Worm (Caenorhabditis elegans): Measurements from ENCODE around the gene npa-1.
"Not testable (repeated sequence)": the region's sequence is repeated elsewhere in the genome, so short reads cannot be mapped to it uniquely, and the experiment has no call there.

The npa-1 gene

DNA sequence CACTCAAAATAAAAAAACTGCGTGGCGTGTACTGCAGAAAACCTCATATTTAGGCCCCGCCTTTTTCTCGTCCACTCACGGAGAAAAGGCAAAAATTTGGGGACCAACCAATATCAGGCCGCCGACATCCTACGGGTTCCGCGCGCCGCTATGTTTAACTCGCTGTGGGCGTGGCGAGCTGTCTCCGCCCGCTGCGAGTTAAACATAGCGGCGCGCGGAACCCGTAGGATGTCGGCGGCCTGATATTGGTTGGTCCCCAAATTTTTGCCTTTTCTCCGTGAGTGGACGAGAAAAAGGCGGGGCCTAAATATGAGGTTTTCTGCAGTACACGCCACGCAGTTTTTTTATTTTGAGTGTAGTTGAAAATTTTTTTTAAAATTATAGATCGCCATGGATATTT, 12.8 kb upstream of the npa-1 start, which contains the start of gene tmem-258:
Gene tmem-258 (plus strand): TSS at position 385 of the 400 bp plus-strand sequence.
- not testable (repeated sequence) for TF ChIP-seq lin-11, ceh-16, fos-1 (tag; optimal IDR thresholded peaks at IDR 0.05)

- TF ChIP-seq alr-1 (tag; optimal IDR thresholded peaks at IDR 0.05) (no peak), zag-1 (tag; optimal IDR thresholded peaks at IDR 0.05) (no peak), egl-27 (tag; optimal IDR thresholded peaks at IDR 0.05) (no peak), aly-2 (tag; optimal IDR thresholded peaks at IDR 0.05) (no peak), sem-4 (tag; optimal IDR thresholded peaks at IDR 0.05) (no peak), fos-1 (tag; optimal IDR thresholded peaks at IDR 0.05) (no peak), nhr-129 (tag; optimal IDR thresholded peaks at IDR 0.05) (no peak), R02D3.7 (tag; optimal IDR thresholded peaks at IDR 0.05) (no peak), snpc-4 (tag; optimal IDR thresholded peaks at IDR 0.05) (no peak), nhr-11 (tag; optimal IDR thresholded peaks at IDR 0.05) (no peak), sma-9 (GFP tag; optimal IDR thresholded peaks at IDR 0.05) (no peak), sma-9 (tag; optimal IDR thresholded peaks at IDR 0.05) (no peak), skn-1 (tag; optimal IDR thresholded peaks at IDR 0.05) (no peak), unc-55 (GFP tag; optimal IDR thresholded peaks at IDR 0.05) (no peak), C34F6.9 (tag; optimal IDR thresholded peaks at IDR 0.05) (no peak), dmd-4 (tag; optimal IDR thresholded peaks at IDR 0.05) (no peak), nhr-25 (tag; optimal IDR thresholded peaks at IDR 0.05) (no peak), nhr-237 (tag; optimal IDR thresholded peaks at IDR 0.05) (no peak)
These were observed 10.4 kb upstream of the npa-1 start, which contains the start of gene Y57E12AR.1 for ce11 chrV:7065226-7065625. TSS of gene Y57E12AR.1 (minus strand) at chrV:7065326.

- TF ChIP-seq snpc-4 (tag; optimal IDR thresholded peaks at IDR 0.05) (no peak), nhr-10 (tag; optimal IDR thresholded peaks at IDR 0.05) (no peak), F13H6.1 (tag; optimal IDR thresholded peaks at IDR 0.05) (no peak), sem-4 (tag; optimal IDR thresholded peaks at IDR 0.05) (no peak), nhr-11 (tag; optimal IDR thresholded peaks at IDR 0.05) (no peak), nhr-237 (tag; optimal IDR thresholded peaks at IDR 0.05) (no peak), ZK546.5 (tag; optimal IDR thresholded peaks at IDR 0.05) (no peak), mbf-1 (tag; optimal IDR thresholded peaks at IDR 0.05) (no peak), ztf-4 (tag; optimal IDR thresholded peaks at IDR 0.05) (no peak), sma-9 (GFP tag; optimal IDR thresholded peaks at IDR 0.05) (no peak), sma-9 (tag; optimal IDR thresholded peaks at IDR 0.05) (no peak), ceh-16 (tag; optimal IDR thresholded peaks at IDR 0.05) (no peak), gmeb-1 (tag; optimal IDR thresholded peaks at IDR 0.05) (no peak), dmd-4 (tag; optimal IDR thresholded peaks at IDR 0.05) (no peak), lsy-2 (tag; optimal IDR thresholded peaks at IDR 0.05) (no peak), nhr-129 (tag; optimal IDR thresholded peaks at IDR 0.05) (no peak), nhr-25 (tag; optimal IDR thresholded peaks at IDR 0.05) (no peak), nhr-21 (tag; optimal IDR thresholded peaks at IDR 0.05) (no peak), nhr-77 (tag; optimal IDR thresholded peaks at IDR 0.05) (no peak), lin-13 (GFP tag; optimal IDR thresholded peaks at IDR 0.05) (no peak), elt-3 (tag; optimal IDR thresholded peaks at IDR 0.05) (no peak)
These were observed 6.7 kb upstream of the npa-1 start for ce11 chrV:7068861-7069260.

DNA sequence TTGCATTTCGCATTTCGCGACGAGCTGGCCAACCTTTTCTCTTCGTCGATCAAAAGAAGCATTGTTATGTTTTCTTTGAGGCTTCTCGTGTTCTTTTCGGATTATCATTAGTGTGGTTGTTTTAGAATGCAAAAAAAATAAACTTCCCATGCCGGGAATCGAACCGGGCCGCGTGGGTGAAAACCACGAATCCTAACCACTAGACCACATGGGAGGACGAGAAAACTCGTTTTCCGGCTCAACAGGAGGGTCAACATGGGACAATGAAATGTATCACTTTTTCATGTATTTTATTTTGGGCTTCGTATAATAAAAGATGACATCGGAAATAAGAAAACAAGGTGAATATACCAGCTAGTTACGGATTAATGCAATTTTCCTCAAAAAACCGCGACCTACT, 6.0 kb upstream of the npa-1 start:
- TF ChIP-seq mdl-1 (tag; optimal IDR thresholded peaks at IDR 0.05) (no peak), elt-3 (tag; optimal IDR thresholded peaks at IDR 0.05) (no peak), lin-11 (tag; optimal IDR thresholded peaks at IDR 0.05) (no peak), nhr-10 (tag; optimal IDR thresholded peaks at IDR 0.05) (no peak), mbf-1 (tag; optimal IDR thresholded peaks at IDR 0.05) (no peak), ceh-16 (tag; optimal IDR thresholded peaks at IDR 0.05) (no peak), nhr-77 (tag; optimal IDR thresholded peaks at IDR 0.05) (no peak), F13H6.1 (tag; optimal IDR thresholded peaks at IDR 0.05) (no peak), sem-4 (tag; optimal IDR thresholded peaks at IDR 0.05) (no peak), nhr-129 (tag; optimal IDR thresholded peaks at IDR 0.05) (no peak), ceh-82 (tag; optimal IDR thresholded peaks at IDR 0.05) (no peak), mab-5 (tag; optimal IDR thresholded peaks at IDR 0.05) (no peak), snpc-4 (tag; optimal IDR thresholded peaks at IDR 0.05) (no peak), skn-1 (tag; optimal IDR thresholded peaks at IDR 0.05) (no peak)

DNA sequence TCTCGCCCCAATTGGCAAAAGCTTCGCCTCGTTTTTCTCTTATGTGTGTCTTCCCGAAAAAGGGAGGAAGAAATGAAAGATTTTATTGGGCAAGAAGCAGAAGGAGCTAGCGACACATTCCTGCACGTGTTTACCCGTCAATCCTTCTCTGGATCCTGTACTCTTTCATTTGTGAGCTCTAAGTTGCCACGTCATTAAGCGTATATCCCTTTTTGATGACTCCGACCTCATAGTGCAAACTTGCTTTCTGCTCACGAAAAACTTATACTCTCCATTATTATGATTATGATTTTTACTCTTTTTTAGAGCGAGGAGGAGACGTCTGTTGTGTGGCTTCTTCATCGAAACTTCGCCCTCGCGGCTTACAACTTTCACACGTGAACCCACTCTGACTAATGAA, 3.3 kb upstream of the npa-1 start, which contains the start of gene F27B10.1:
Gene F27B10.1 (plus strand): TSS at position 301 of the 400 bp plus-strand sequence.
- TF ChIP-seq nhr-77 (tag; optimal IDR thresholded peaks at IDR 0.05) (no peak), crh-2 (tag; optimal IDR thresholded peaks at IDR 0.05) (peak; percentile 41), lsy-2 (tag; optimal IDR thresholded peaks at IDR 0.05) (no peak), sma-3 (GFP tag; optimal IDR thresholded peaks at IDR 0.05) (no peak)
